Fruit fly (Drosophila melanogaster): ENCODE data around the gene PNUTS.

The PNUTS gene

dm6 chr2L:867899-868605 lies 2.2 kb upstream of the PNUTS start, which contains the start of gene aru (continued):
- no peak for TF ChIP-seq Dek (tag; optimal IDR thresholded peaks at IDR 0.05)
- TF ChIP-seq Myb (GFP tag; optimal IDR thresholded peaks at IDR 0.05): no peak
- TF ChIP-seq CG4404 (GFP tag; IDR thresholded peaks at IDR 0.05): no peak
- TF ChIP-seq so (GFP tag; IDR thresholded peaks at IDR 0.05): no peak
- TF ChIP-seq CG12071 (GFP tag; optimal IDR thresholded peaks at IDR 0.05): peak; percentile 0
- TF ChIP-seq CG1832 (GFP tag; optimal IDR thresholded peaks at IDR 0.05): peak; percentile 61
- peak; percentile 43 for TF ChIP-seq CG6854 (GFP tag; optimal IDR thresholded peaks at IDR 0.05)
- no peak for TF ChIP-seq Atf-2 (GFP tag; optimal IDR thresholded peaks at IDR 0.05)
- TF ChIP-seq CG34376 (GFP tag; optimal IDR thresholded peaks at IDR 0.05): peak; percentile 37
- no peak for TF ChIP-seq chn (GFP tag; optimal IDR thresholded peaks at IDR 0.05)
- no peak for TF ChIP-seq Camta (GFP tag; optimal IDR thresholded peaks at IDR 0.05)
- peak; percentile 58 for TF ChIP-seq PHDP (tag; optimal IDR thresholded peaks at IDR 0.05)
- TF ChIP-seq CG15479 (GFP tag; optimal IDR thresholded peaks at IDR 0.05): no peak
- peak; percentile 42 for TF ChIP-seq CG3281 (GFP tag; optimal IDR thresholded peaks at IDR 0.05)
- TF ChIP-seq Optix (GFP tag; IDR thresholded peaks at IDR 0.05): no peak
- no peak for TF ChIP-seq CG7928 (GFP tag; optimal IDR thresholded peaks at IDR 0.05)
- peak; percentile 36 for TF ChIP-seq dmrt11E (tag; optimal IDR thresholded peaks at IDR 0.05)
- TF ChIP-seq run (tag; optimal IDR thresholded peaks at IDR 0.05): no peak
- TF ChIP-seq CG16815 (GFP tag; optimal IDR thresholded peaks at IDR 0.05): no peak
- TF ChIP-seq gsb-n (tag; optimal IDR thresholded peaks at IDR 0.05): peak; percentile 1
- no peak for TF ChIP-seq zfh1 (GFP tag; IDR thresholded peaks at IDR 0.05)
- peak; percentile 28 for TF ChIP-seq CG1603 (tag; optimal IDR thresholded peaks at IDR 0.05)
- no peak for TF ChIP-seq CG15696 (tag; optimal IDR thresholded peaks at IDR 0.05)
- peak; percentile 30; the same call in 1 of the 2 replicates for TF ChIP-seq Xrp1 (GFP tag; IDR thresholded peaks at IDR 0.05)
- no peak for TF ChIP-seq Oaz (GFP tag; IDR thresholded peaks at IDR 0.05)
- TF ChIP-seq danr (GFP tag; IDR thresholded peaks at IDR 0.05): no peak
- TF ChIP-seq sc (optimal IDR thresholded peaks at IDR 0.05): no peak
- TF ChIP-seq sc (GFP tag; optimal IDR thresholded peaks at IDR 0.05): no peak
- peak; percentile 14 for TF ChIP-seq CG9727 (GFP tag; optimal IDR thresholded peaks at IDR 0.05)
- peak; percentile 51 for TF ChIP-seq Hmr (GFP tag; optimal IDR thresholded peaks at IDR 0.05)
- peak; percentile 9 for TF ChIP-seq caup (GFP tag; optimal IDR thresholded peaks at IDR 0.05; ENCODE audit: severe bottlenecking)
- peak; percentile 12 for TF ChIP-seq trem (tag; optimal IDR thresholded peaks at IDR 0.05)
- peak; percentile 72 for TF ChIP-seq ci (GFP tag; IDR thresholded peaks at IDR 0.05)
- TF ChIP-seq CG18262 (tag; optimal IDR thresholded peaks at IDR 0.05): peak; percentile 45
- TF ChIP-seq CG7271 (tag; optimal IDR thresholded peaks at IDR 0.05): no peak
- TF ChIP-seq nerfin-2 (GFP tag; IDR thresholded peaks at IDR 0.05; ENCODE audit: partially characterized antibody): 0 out of 2 replicates have a peak, but pooled peaks have one; percentile 37
- TF ChIP-seq hkb (optimal IDR thresholded peaks at IDR 0.05): no peak
- peak; percentile 74 for TF ChIP-seq hkb (GFP tag; IDR thresholded peaks at IDR 0.05)
- TF ChIP-seq Fer1 (GFP tag; optimal IDR thresholded peaks at IDR 0.05): peak; percentile 47
- TF ChIP-seq CG18764 (GFP tag; optimal IDR thresholded peaks at IDR 0.05): no peak
- TF ChIP-seq lab (GFP tag; optimal IDR thresholded peaks at IDR 0.05): peak; percentile 63
- no peak for TF ChIP-seq chif (GFP tag; optimal IDR thresholded peaks at IDR 0.05)
- peak; percentile 24; the same call in 1 of the 2 replicates for TF ChIP-seq Awh (GFP tag; IDR thresholded peaks at IDR 0.05)
- TF ChIP-seq CG17912 (GFP tag; optimal IDR thresholded peaks at IDR 0.05): no peak
- peak; percentile 23 for TF ChIP-seq fd96Cb (tag; optimal IDR thresholded peaks at IDR 0.05)
- TF ChIP-seq Meics (GFP tag; optimal IDR thresholded peaks at IDR 0.05): peak; percentile 39
- no peak for TF ChIP-seq gfzf (GFP tag; optimal IDR thresholded peaks at IDR 0.05)
- TF ChIP-seq B-H2 (GFP tag; optimal IDR thresholded peaks at IDR 0.05): peak; percentile 14
- TF ChIP-seq peb (GFP tag; IDR thresholded peaks at IDR 0.05): no peak
- no peak for TF ChIP-seq CG6683 (GFP tag; optimal IDR thresholded peaks at IDR 0.05)

Data from whole organism, embryonic.